Worm (Caenorhabditis elegans): Measurements from ENCODE around the gene C27D8.2.

DNA sequence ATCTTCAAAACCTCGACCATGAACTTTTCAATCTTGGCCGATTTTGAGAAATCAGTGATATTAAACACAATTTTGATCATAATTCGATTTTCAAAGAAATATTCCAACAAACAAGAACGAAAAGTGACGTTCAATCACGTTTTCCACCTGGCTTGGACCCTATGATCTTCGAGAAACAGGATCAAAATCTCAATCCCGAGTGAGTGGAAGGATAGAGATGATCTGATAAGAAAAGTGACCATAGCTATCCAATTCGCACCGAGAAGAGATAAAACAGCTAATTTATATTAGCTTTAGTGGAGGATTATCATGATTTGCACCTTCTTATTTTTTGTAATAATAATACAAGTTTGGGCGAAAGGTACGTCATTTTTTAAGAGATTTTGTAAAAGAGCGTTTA is 10.1 kb downstream of the C27D8.2 start, which contains the start of gene T23F6.2:
- no peak for TF ChIP-seq ceh-82 (tag; optimal IDR thresholded peaks at IDR 0.05)
- no peak for TF ChIP-seq crh-2 (tag; optimal IDR thresholded peaks at IDR 0.05)
- no peak for TF ChIP-seq snpc-4 (tag; optimal IDR thresholded peaks at IDR 0.05)

Measured in whole organism, L2 larva.